Worm (Caenorhabditis elegans): Measurements from ENCODE around the gene psme-3.

ce11 chrIII:11580428-11580885 lies 12.5 kb downstream of the psme-3 start, which contains the start of gene Y66D12A.7:
- peak; percentile 17 to 68 for TF ChIP-seq lsy-2 (tag; optimal IDR thresholded peaks at IDR 0.05)
- no peak for TF ChIP-seq blmp-1 (tag; optimal IDR thresholded peaks at IDR 0.05)
- TF ChIP-seq nhr-77 (tag; optimal IDR thresholded peaks at IDR 0.05) = no peak
- TF ChIP-seq egl-27 (tag; optimal IDR thresholded peaks at IDR 0.05) = no peak
- TF ChIP-seq elt-2 (tag; optimal IDR thresholded peaks at IDR 0.05) = no peak
- TF ChIP-seq zag-1 (tag; optimal IDR thresholded peaks at IDR 0.05) = no peak
- TF ChIP-seq ama-1 (optimal IDR thresholded peaks at IDR 0.05) = no peak
- peak in 1 of 3 experiments; percentile 11 for TF ChIP-seq ceh-82 (tag; optimal IDR thresholded peaks at IDR 0.05)
- TF ChIP-seq lin-15B (tag; optimal IDR thresholded peaks at IDR 0.05) = peak; percentile 53
- peak; percentile 30 for TF ChIP-seq skn-1 (tag; optimal IDR thresholded peaks at IDR 0.05)
- no peak for TF ChIP-seq mdl-1 (tag; optimal IDR thresholded peaks at IDR 0.05)
- no peak for TF ChIP-seq ztf-4 (tag; optimal IDR thresholded peaks at IDR 0.05)
- no peak for TF ChIP-seq lir-3 (tag; optimal IDR thresholded peaks at IDR 0.05; ENCODE audit: poor library complexity)
- TF ChIP-seq snpc-4 (tag; optimal IDR thresholded peaks at IDR 0.05) = no peak
